Worm (Caenorhabditis elegans) whole organism, late embryonic: ENCODE results near the gene ZC449.5.

ENCODE experiments used
- T23F11.4 ChIP-seq: fragments of 200-800 bp; sonication (Bioruptor generic); optimal IDR thresholded peaks from 2 replicates; lab custom pipeline; 2018; ENCODE audit warnings: mild to moderate bottlenecking, missing genetic modification characterization, missing compliant biosample characterization
- ama-1 ChIP-seq: fragments of 150-350 bp; optimal IDR thresholded peaks from 2 replicates; lab custom pipeline; 2014
- ceh-14 ChIP-seq: sonication (generic microtip); optimal IDR thresholded peaks from 2 replicates; lab custom pipeline; 2016; ENCODE audit warnings: missing genotype, missing genetic modification characterization, missing compliant biosample characterization
- ceh-18 ChIP-seq: sonication (generic microtip); optimal IDR thresholded peaks from 2 replicates; lab custom pipeline; 2016; ENCODE audit warnings: missing genetic modification characterization, missing compliant biosample characterization
- ceh-19 ChIP-seq: fragments of 200-800 bp; sonication (Bioruptor generic); optimal IDR thresholded peaks from 2 replicates; lab custom pipeline; 2018; ENCODE audit warnings: mild to moderate bottlenecking, missing genetic modification characterization, missing compliant biosample characterization
- ceh-2 ChIP-seq: sonication (generic microtip); optimal IDR thresholded peaks from 2 replicates; lab custom pipeline; 2016; ENCODE audit warnings: missing genotype, missing genetic modification characterization, missing compliant biosample characterization
- ceh-22 ChIP-seq: sonication (generic microtip); optimal IDR thresholded peaks from 2 replicates; lab custom pipeline; 2017; ENCODE audit warnings: missing biosample characterization, missing genetic modification characterization
- ceh-24 ChIP-seq: sonication (generic microtip); optimal IDR thresholded peaks from 2 replicates; lab custom pipeline; 2016; ENCODE audit warnings: mild to moderate bottlenecking, missing genetic modification characterization, missing compliant biosample characterization
- ceh-30 ChIP-seq: fragments of 150-350 bp; optimal IDR thresholded peaks from 2 replicates; lab custom pipeline; 2014; ENCODE audit warnings: missing biosample characterization, missing genetic modification characterization
- ceh-31 ChIP-seq: sonication (generic microtip); optimal IDR thresholded peaks from 2 replicates; lab custom pipeline; 2016; ENCODE audit warnings: missing genetic modification characterization, missing compliant biosample characterization
- ceh-34 ChIP-seq: sonication (generic microtip); optimal IDR thresholded peaks from 2 replicates; lab custom pipeline; 2016; ENCODE audit warnings: mild to moderate bottlenecking, missing genetic modification characterization, missing compliant biosample characterization
- ceh-48 ChIP-seq: sonication (generic microtip); optimal IDR thresholded peaks from 2 replicates; lab custom pipeline; 2016; ENCODE audit warnings: missing genetic modification characterization, inconsistent platforms, missing compliant biosample characterization
- ceh-9 ChIP-seq: sonication (generic microtip); optimal IDR thresholded peaks from 2 replicates; lab custom pipeline; 2016; ENCODE audit warnings: mild to moderate bottlenecking, missing genetic modification characterization, inconsistent platforms, missing compliant biosample characterization
- dmd-4 ChIP-seq: sonication (generic microtip); optimal IDR thresholded peaks from 2 replicates; lab custom pipeline; 2016; ENCODE audit warnings: borderline replicate concordance, missing genetic modification characterization, missing compliant biosample characterization
- elt-2 ChIP-seq: sonication (generic microtip); optimal IDR thresholded peaks from 2 replicates; lab custom pipeline; 2016; ENCODE audit warnings: missing genetic modification reagents, missing genetic modification characterization, missing compliant biosample characterization
- ets-4 ChIP-seq: sonication (generic microtip); optimal IDR thresholded peaks from 2 replicates; lab custom pipeline; 2016; ENCODE audit warnings: missing genetic modification characterization, missing compliant biosample characterization
- eyg-1 ChIP-seq: sonication (generic microtip); optimal IDR thresholded peaks from 2 replicates; lab custom pipeline; 2016; ENCODE audit warnings: missing genotype, missing genetic modification characterization, missing compliant biosample characterization
- fax-1 ChIP-seq: sonication (generic microtip); optimal IDR thresholded peaks from 2 replicates; lab custom pipeline; 2016; ENCODE audit warnings: missing genotype, missing genetic modification characterization, missing compliant biosample characterization
- fkh-6 ChIP-seq: sonication (generic microtip); optimal IDR thresholded peaks from 2 replicates; lab custom pipeline; 2016; ENCODE audit warnings: missing genetic modification characterization, missing compliant biosample characterization
- gmeb-2 ChIP-seq: sonication (generic microtip); optimal IDR thresholded peaks from 2 replicates; lab custom pipeline; 2016; ENCODE audit warnings: missing genetic modification characterization, inconsistent platforms, missing compliant biosample characterization
- hlh-30 ChIP-seq: sonication (generic microtip); optimal IDR thresholded peaks from 2 replicates; lab custom pipeline; 2017; ENCODE audit warnings: antibody characterized with exemption, missing genetic modification characterization, missing compliant biosample characterization; ENCODE audit not compliant: insufficient read depth
- hlh-6 ChIP-seq: sonication (generic microtip); optimal IDR thresholded peaks from 2 replicates; lab custom pipeline; 2016; ENCODE audit warnings: missing genotype, missing genetic modification characterization, missing compliant biosample characterization
- lin-11 ChIP-seq: fragments of 200-800 bp; sonication (Bioruptor generic); optimal IDR thresholded peaks from 2 replicates; lab custom pipeline; 2018; ENCODE audit warnings: mild to moderate bottlenecking, missing genetic modification characterization, missing compliant biosample characterization
- madf-2 ChIP-seq: sonication (generic microtip); optimal IDR thresholded peaks from 2 replicates; lab custom pipeline; 2017; ENCODE audit warnings: missing genetic modification characterization, missing compliant biosample characterization
- nhr-11 ChIP-seq: fragments of 150-350 bp; optimal IDR thresholded peaks from 2 replicates; lab custom pipeline; 2014; ENCODE audit warnings: missing biosample characterization, missing genetic modification characterization
- nhr-232 ChIP-seq: sonication (generic microtip); optimal IDR thresholded peaks from 2 replicates; lab custom pipeline; 2016; ENCODE audit warnings: missing genetic modification characterization, missing compliant biosample characterization
- odd-2 ChIP-seq: sonication (generic microtip); optimal IDR thresholded peaks from 2 replicates; lab custom pipeline; 2017; ENCODE audit warnings: antibody characterized with exemption, mild to moderate bottlenecking, missing genetic modification characterization, missing compliant biosample characterization
- pag-3 ChIP-seq: sonication (generic microtip); optimal IDR thresholded peaks from 2 replicates; lab custom pipeline; 2016; ENCODE audit warnings: missing compliant biosample characterization, missing genetic modification characterization, borderline replicate concordance
- pha-2 ChIP-seq: sonication (generic microtip); optimal IDR thresholded peaks from 2 replicates; lab custom pipeline; 2017; ENCODE audit warnings: mild to moderate bottlenecking, missing genetic modification characterization, missing compliant biosample characterization
- pha-4 ChIP-seq: fragments of 150-350 bp; optimal IDR thresholded peaks from 2 replicates; lab custom pipeline; 2018; ENCODE audit warnings: missing biosample characterization, missing genetic modification reagents, missing genetic modification characterization
- pros-1 ChIP-seq: fragments of 150-350 bp; optimal IDR thresholded peaks from 2 replicates; lab custom pipeline; 2014; ENCODE audit warnings: missing biosample characterization, missing genetic modification reagents, missing genetic modification characterization
- ref-2 ChIP-seq: sonication (generic microtip); optimal IDR thresholded peaks from 2 replicates; lab custom pipeline; 2016; ENCODE audit warnings: missing genetic modification characterization, missing compliant biosample characterization
- sdc-2 ChIP-seq: sonication (generic microtip); optimal IDR thresholded peaks from 2 replicates; lab custom pipeline; 2016; ENCODE audit warnings: missing genotype, missing genetic modification characterization, missing compliant biosample characterization
- sox-2 ChIP-seq: fragments of 200-800 bp; sonication (Bioruptor generic); IDR thresholded peaks from 2 replicates; pipeline ENCODE4 v1.3.6; 2022; ENCODE audit warnings: missing genetic modification reagents, missing genetic modification characterization, missing compliant biosample characterization
- sox-4 ChIP-seq: sonication (generic microtip); optimal IDR thresholded peaks from 2 replicates; lab custom pipeline; 2017; ENCODE audit warnings: mild to moderate bottlenecking, missing genetic modification characterization, inconsistent platforms, missing compliant biosample characterization
- tbx-7 ChIP-seq: sonication (generic microtip); optimal IDR thresholded peaks from 2 replicates; lab custom pipeline; 2016; ENCODE audit warnings: missing genotype, missing genetic modification characterization, missing compliant biosample characterization
- ttx-3 ChIP-seq: sonication (generic microtip); optimal IDR thresholded peaks from 2 replicates; lab custom pipeline; 2016; ENCODE audit warnings: missing genetic modification reagents, missing genetic modification characterization, missing compliant biosample characterization
- unc-86 ChIP-seq: sonication (generic microtip); optimal IDR thresholded peaks from 2 replicates; lab custom pipeline; 2016; ENCODE audit warnings: missing genetic modification characterization, missing compliant biosample characterization

Gene ZC449.5

DNA sequence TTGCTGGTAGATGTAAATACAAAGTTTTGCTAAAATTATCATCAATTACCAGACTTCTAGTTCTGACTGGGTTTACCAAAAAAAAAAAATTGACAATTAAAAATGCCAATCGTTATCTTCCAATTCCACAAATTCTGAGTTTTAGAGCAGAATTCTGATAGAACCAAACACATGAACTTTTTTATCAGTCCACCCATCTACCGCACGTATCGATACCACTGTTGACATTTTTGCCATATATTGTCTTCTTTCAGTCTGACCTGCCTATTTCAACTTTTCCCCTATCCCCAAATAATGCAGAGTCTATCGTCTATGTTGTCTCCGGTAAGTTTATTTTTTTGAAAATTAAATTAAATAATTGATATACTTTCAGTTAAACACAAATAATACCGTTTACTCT lies 23.7 kb downstream of the ZC449.5 start, which contains the start of gene ZC449.7:
ZC449.7 (plus strand) TSS at position 249 of the 400 bp plus-strand sequence.
- TF ChIP-seq sox-4 (tag; lab: Kevin White, UChicago) (no peak), madf-2 (tag; lab: Kevin White, UChicago) (no peak), hlh-30 (tag; lab: Kevin White, UChicago) (no peak), ref-2 (no peak), pag-3 (tag; lab: Kevin White, UChicago) (no peak), sdc-2 (tag; lab: Kevin White, UChicago) (no peak), sox-2 (no peak), ceh-2 (tag; lab: Kevin White, UChicago) (no peak), pha-4 (tag; lab: Kevin White, UChicago) (no peak), ama-1 (lab: Kevin White, UChicago) (no peak), dmd-4 (no peak), ceh-18 (no peak), pros-1 (tag; lab: Kevin White, UChicago) (no peak), ceh-14 (tag; lab: Kevin White, UChicago) (no peak), ceh-22 (tag; lab: Kevin White, UChicago) (no peak), lin-11 (tag; lab: Kevin White, UChicago) (no peak), ceh-24 (tag; lab: Kevin White, UChicago) (no peak)

DNA sequence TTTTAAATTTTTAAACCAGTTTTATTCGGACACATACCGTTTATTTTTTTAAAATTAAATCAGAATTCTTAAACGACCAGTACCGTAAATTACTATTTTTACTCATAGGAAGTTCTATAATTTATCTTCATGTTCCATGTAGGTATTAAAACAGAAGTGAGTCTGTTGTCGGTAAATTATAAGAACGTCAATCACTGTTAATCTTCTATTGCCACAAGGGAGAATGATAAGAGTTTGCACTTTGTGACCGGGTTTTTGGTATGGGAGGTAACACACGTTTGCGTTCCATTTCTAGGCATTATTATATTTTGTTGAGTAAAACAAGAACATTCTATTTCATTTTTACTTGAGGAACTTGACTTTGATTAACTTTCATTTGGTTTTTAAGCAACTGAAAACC lies 28.6 kb downstream of the ZC449.5 start, which contains the start of gene hsd-3:
hsd-3 (plus strand) TSS at position 301 of the 400 bp plus-strand sequence.
- no peak for TF ChIP-seq ceh-34 (tag; lab: Kevin White, UChicago)
- TF ChIP-seq sdc-2 (tag; lab: Kevin White, UChicago) = no peak
- no peak for TF ChIP-seq ceh-9
- no peak for TF ChIP-seq ets-4 (tag; lab: Kevin White, UChicago)
- TF ChIP-seq ceh-48 (tag; lab: Kevin White, UChicago) = no peak
- no peak for TF ChIP-seq pha-2 (tag; lab: Kevin White, UChicago)
- TF ChIP-seq ceh-24 (tag; lab: Kevin White, UChicago) = no peak
- no peak for TF ChIP-seq ttx-3 (tag; lab: Kevin White, UChicago)
- no peak for TF ChIP-seq eyg-1
- TF ChIP-seq pros-1 (tag; lab: Kevin White, UChicago) = no peak
- TF ChIP-seq hlh-6 (tag; lab: Kevin White, UChicago) = no peak
- TF ChIP-seq T23F11.4 = no peak
- no peak for TF ChIP-seq odd-2 (tag; lab: Kevin White, UChicago)
- no peak for TF ChIP-seq ceh-19 (GFP tag; lab: Kevin White, UChicago)
- no peak for TF ChIP-seq fkh-6 (tag; lab: Kevin White, UChicago)
- no peak for TF ChIP-seq unc-86 (tag; lab: Kevin White, UChicago)
- TF ChIP-seq lin-11 (tag; lab: Kevin White, UChicago) = no peak
- TF ChIP-seq tbx-7 (tag; lab: Kevin White, UChicago) = no peak
- TF ChIP-seq ref-2 = no peak
- TF ChIP-seq ceh-22 (tag; lab: Kevin White, UChicago) = no peak

DNA sequence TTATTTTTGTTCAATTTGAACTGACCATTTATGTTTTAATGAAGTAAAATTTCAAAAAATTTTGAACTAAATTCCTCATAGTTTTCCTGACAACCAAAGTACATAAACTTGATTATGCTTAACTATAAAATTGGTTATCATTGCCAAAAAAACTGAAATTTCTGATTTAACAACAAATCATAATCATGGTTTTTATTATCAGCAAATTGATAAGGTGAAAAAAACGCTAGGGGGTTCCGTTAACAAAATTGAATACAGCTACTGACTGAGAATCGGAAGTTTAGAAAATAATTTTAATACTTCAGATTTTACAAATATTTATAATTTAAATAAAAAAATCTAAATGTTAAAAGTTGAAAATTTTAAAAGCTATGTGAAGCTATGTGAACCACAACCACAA lies 30.6 kb downstream of the ZC449.5 start:
- peak; percentile 41 for TF ChIP-seq elt-2 (tag; lab: Kevin White, UChicago)
- no peak for TF ChIP-seq ceh-22 (tag; lab: Kevin White, UChicago)

ce11 chrX:5004940-5005339 lies 32.6 kb downstream of the ZC449.5 start, which contains the start of gene hsd-2:
TSS of gene hsd-2 (plus strand) at chrX:5005240.
- TF ChIP-seq odd-2 (tag; lab: Kevin White, UChicago) (no peak), gmeb-2 (tag; lab: Kevin White, UChicago) (no peak), nhr-232 (tag; lab: Kevin White, UChicago) (no peak), ama-1 (lab: Kevin White, UChicago) (no peak), fax-1 (tag; lab: Kevin White, UChicago) (no peak), fkh-6 (tag; lab: Kevin White, UChicago) (no peak), ets-4 (tag; lab: Kevin White, UChicago) (no peak), ceh-30 (tag; lab: Kevin White, UChicago) (no peak), nhr-11 (no peak), ceh-31 (tag; lab: Kevin White, UChicago) (no peak)
